Worm (Caenorhabditis elegans): ENCODE results near the gene B0464.6.

DNA sequence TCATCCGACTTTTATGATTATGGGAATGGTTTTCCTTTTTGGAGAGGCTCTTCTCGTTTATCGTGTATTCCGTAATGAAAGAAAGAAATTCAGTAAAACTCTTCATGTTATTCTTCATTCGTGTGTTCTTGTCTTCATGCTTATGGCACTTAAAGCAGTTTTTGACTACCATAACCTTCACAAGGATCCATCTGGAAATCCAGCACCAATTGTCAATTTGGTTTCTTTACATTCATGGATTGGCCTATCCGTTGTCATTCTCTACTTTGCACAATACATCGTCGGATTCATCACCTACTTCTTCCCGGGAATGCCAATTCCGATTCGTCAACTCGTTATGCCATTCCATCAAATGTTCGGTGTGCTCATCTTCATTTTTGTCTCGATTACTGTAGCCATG is 45.9 kb upstream of the B0464.6 start:
- no peak for TF ChIP-seq nhr-237 (tag; optimal IDR thresholded peaks at IDR 0.05)
- no peak for TF ChIP-seq nhr-12 (tag; optimal IDR thresholded peaks at IDR 0.05)
- no peak for TF ChIP-seq blmp-1 (tag; optimal IDR thresholded peaks at IDR 0.05)
- no peak for TF ChIP-seq mep-1 (tag; optimal IDR thresholded peaks at IDR 0.05)
- TF ChIP-seq nhr-28 (tag; optimal IDR thresholded peaks at IDR 0.05): no peak
- TF ChIP-seq unc-62 (GFP tag; optimal IDR thresholded peaks at IDR 0.05): no peak
- no peak for TF ChIP-seq elt-1 (tag; optimal IDR thresholded peaks at IDR 0.05; ENCODE audit: borderline replicate concordance, insufficient read depth)
- TF ChIP-seq lsy-2 (tag; optimal IDR thresholded peaks at IDR 0.05): no peak
- no peak for TF ChIP-seq ztf-11 (tag; optimal IDR thresholded peaks at IDR 0.05)
- TF ChIP-seq nhr-76 (tag; optimal IDR thresholded peaks at IDR 0.05): no peak
- no peak for TF ChIP-seq mls-2 (tag; optimal IDR thresholded peaks at IDR 0.05)
- no peak for TF ChIP-seq nhr-2 (tag; optimal IDR thresholded peaks at IDR 0.05)
- TF ChIP-seq zip-8 (tag; optimal IDR thresholded peaks at IDR 0.05): no peak
- no peak for TF ChIP-seq lin-13 (tag; optimal IDR thresholded peaks at IDR 0.05)

Measured in whole organism, mixed stage, embryonic.